Worm (Caenorhabditis elegans) whole organism, L3 larva: Measurements from ENCODE around the gene grl-12.

ENCODE experiments used
- R02D3.7 ChIP-seq: fragments of 150-350 bp; optimal IDR thresholded peaks from 2 replicates; lab custom pipeline; 2014; ENCODE audit warnings: missing biosample characterization, missing genetic modification characterization
- ama-1 ChIP-seq: fragments of 150-350 bp; optimal IDR thresholded peaks from 2 replicates; lab custom pipeline; 2018
- ceh-28 ChIP-seq: fragments of 150-350 bp; optimal IDR thresholded peaks from 2 replicates; lab custom pipeline; 2014; ENCODE audit warnings: missing biosample characterization, missing genetic modification reagents, missing genetic modification characterization
- daf-12 ChIP-seq: fragments of 150-350 bp; optimal IDR thresholded peaks from 2 replicates; lab custom pipeline; 2014; ENCODE audit warnings: missing biosample characterization, missing genetic modification reagents, missing genetic modification characterization
- eor-1 ChIP-seq, 2 experiments: fragments of 150-350 bp; optimal IDR thresholded peaks; 2 replicates each; lab custom pipeline; 2014 to 2018; ENCODE audit warnings: missing biosample characterization in 2 of 2, missing genetic modification characterization in 2 of 2
- fkh-10 ChIP-seq: sonication (generic microtip); optimal IDR thresholded peaks from 2 replicates; lab custom pipeline; 2017; ENCODE audit warnings: missing biosample characterization, missing genetic modification reagents, missing genetic modification characterization
- jun-1 ChIP-seq: fragments of 150-350 bp; optimal IDR thresholded peaks from 2 replicates; lab custom pipeline; 2014; ENCODE audit warnings: missing biosample characterization, missing genetic modification reagents, missing genetic modification characterization
- nhr-12 ChIP-seq: fragments of 150-350 bp; optimal IDR thresholded peaks from 2 replicates; lab custom pipeline; 2014; ENCODE audit warnings: missing biosample characterization, missing genetic modification characterization
- nhr-237 ChIP-seq: fragments of 150-350 bp; optimal IDR thresholded peaks from 2 replicates; lab custom pipeline; 2014; ENCODE audit warnings: missing biosample characterization, missing genetic modification characterization
- pha-4 ChIP-seq: fragments of 150-350 bp; optimal IDR thresholded peaks from 2 replicates; lab custom pipeline; 2014; ENCODE audit warnings: missing biosample characterization, missing genetic modification reagents, missing genetic modification characterization
- skn-1 ChIP-seq: fragments of 150-350 bp; optimal IDR thresholded peaks from 2 replicates; lab custom pipeline; 2014; ENCODE audit warnings: missing biosample characterization, missing genetic modification characterization
- snpc-4 ChIP-seq: fragments of 150-350 bp; optimal IDR thresholded peaks from 2 replicates; lab custom pipeline; 2014; ENCODE audit warnings: missing biosample characterization, missing genetic modification characterization

DNA sequence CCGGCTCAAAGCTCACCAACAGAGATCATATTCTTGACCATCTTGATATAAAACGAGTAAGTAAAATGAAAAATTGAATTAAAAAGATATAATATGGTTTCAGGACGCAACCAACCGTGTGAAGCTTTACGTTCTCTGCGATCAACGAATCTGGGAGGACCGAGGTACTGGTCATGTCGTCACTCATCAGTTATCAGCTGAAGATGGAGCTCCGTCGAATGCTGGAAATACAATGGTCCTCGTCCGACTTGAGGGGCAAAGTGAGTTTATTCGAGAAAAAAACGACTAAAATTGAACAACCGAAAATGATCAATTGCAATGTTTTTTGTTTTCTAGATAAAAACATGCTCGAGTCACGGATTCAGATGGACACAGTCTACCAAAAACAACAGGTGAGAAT lies 28.3 kb downstream of the grl-12 start:
- TF ChIP-seq eor-1 (tag; optimal IDR thresholded peaks at IDR 0.05; lab: Kevin White, UChicago) (no peak), pha-4 (tag; lab: Kevin White, UChicago) (no peak), fkh-10 (no peak), jun-1 (tag; lab: Kevin White, UChicago) (no peak), R02D3.7 (tag; lab: Kevin White, UChicago) (no peak), skn-1 (tag; lab: Kevin White, UChicago) (no peak), ama-1 (lab: Kevin White, UChicago) (no peak), ceh-28 (tag; lab: Kevin White, UChicago) (no peak), nhr-237 (no peak), nhr-12 (tag; lab: Kevin White, UChicago) (no peak), daf-12 (no peak), snpc-4 (tag; lab: Kevin White, UChicago) (no peak)
